Fruit fly (Drosophila melanogaster) whole organism, embryonic: ENCODE measurements around the gene Exn.
A peak's percentile ranks its signal among the peaks of the same experiment; 100 is the strongest.

ENCODE experiments used
- Bgb ChIP-seq: fragments of 200-800 bp; sonication (Bioruptor generic); IDR thresholded peaks from 2 replicates; pipeline ENCODE4 v1.3.6; 2022; ENCODE audit warnings: missing biosample characterization, missing genetic modification characterization; ENCODE audit not compliant: partially characterized antibody
- CG10321 ChIP-seq: fragments of 200-800 bp; sonication (Bioruptor generic); IDR thresholded peaks from 2 replicates; pipeline ENCODE4 v1.3.6; 2022; ENCODE audit warnings: missing biosample characterization, missing genetic modification characterization
- CG10565 ChIP-seq: fragments of 200-800 bp; sonication (Bioruptor generic); optimal IDR thresholded peaks from 3 replicates; lab custom pipeline; 2016; ENCODE audit warnings: missing biosample characterization, mild to moderate bottlenecking, missing genetic modification characterization
- CG12071 ChIP-seq: fragments of 200-800 bp; sonication (Bioruptor generic); optimal IDR thresholded peaks from 3 replicates; lab custom pipeline; 2018; ENCODE audit warnings: missing biosample characterization, mild to moderate bottlenecking, missing genetic modification characterization
- CG12219 ChIP-seq: fragments of 200-800 bp; sonication (Bioruptor generic); optimal IDR thresholded peaks from 3 replicates; lab custom pipeline; 2018; ENCODE audit warnings: missing biosample characterization, mild to moderate bottlenecking, missing genetic modification characterization
- CG12236 ChIP-seq: fragments of 200-800 bp; sonication (Bioruptor generic); optimal IDR thresholded peaks from 2 replicates; lab custom pipeline; 2016; ENCODE audit warnings: missing biosample characterization, missing genetic modification characterization
- CG12391 ChIP-seq: fragments of 200-800 bp; sonication (Bioruptor generic); optimal IDR thresholded peaks from 3 replicates; lab custom pipeline; 2018; ENCODE audit warnings: missing biosample characterization, mild to moderate bottlenecking, missing genetic modification characterization, moderate library complexity
- CG13287 ChIP-seq: fragments of 200-800 bp; sonication (Bioruptor generic); IDR thresholded peaks from 2 replicates; pipeline ENCODE4 v1.3.6; 2022; ENCODE audit warnings: missing biosample characterization, missing genetic modification characterization; ENCODE audit not compliant: partially characterized antibody
- CG13424 ChIP-seq: fragments of 200-800 bp; sonication (Bioruptor generic); optimal IDR thresholded peaks from 2 replicates; lab custom pipeline; 2019; ENCODE audit warnings: missing biosample characterization, mild to moderate bottlenecking, missing genetic modification characterization, moderate library complexity
- CG13775 ChIP-seq: fragments of 200-800 bp; sonication (Bioruptor generic); optimal IDR thresholded peaks from 3 replicates; lab custom pipeline; 2017; ENCODE audit warnings: missing biosample characterization, mild to moderate bottlenecking, missing genetic modification characterization
- CG15011 ChIP-seq: fragments of 200-800 bp; sonication (Bioruptor generic); optimal IDR thresholded peaks from 3 replicates; lab custom pipeline; 2018; ENCODE audit warnings: missing biosample characterization, mild to moderate bottlenecking, missing genetic modification characterization
- CG31441 ChIP-seq: fragments of 200-800 bp; sonication (Bioruptor generic); IDR thresholded peaks from 2 replicates; pipeline ENCODE4 v1.3.6; 2022; ENCODE audit warnings: missing biosample characterization, missing genetic modification characterization
- CG32767 ChIP-seq: fragments of 200-800 bp; sonication (Bioruptor generic); IDR thresholded peaks from 2 replicates; pipeline ENCODE4 v1.3.6; 2022; ENCODE audit warnings: missing biosample characterization, missing genetic modification characterization
- CG33213 ChIP-seq: fragments of 200-800 bp; sonication (Bioruptor generic); optimal IDR thresholded peaks from 3 replicates; lab custom pipeline; 2016; ENCODE audit warnings: missing biosample characterization, missing genetic modification characterization
- CG34422 ChIP-seq: fragments of 200-800 bp; sonication (Bioruptor generic); IDR thresholded peaks from 3 replicates; pipeline ENCODE4 v1.3.6; 2022; ENCODE audit warnings: missing biosample characterization, missing genetic modification characterization
- CG3726 ChIP-seq: fragments of 200-800 bp; sonication (Bioruptor generic); IDR thresholded peaks from 3 replicates; pipeline ENCODE4, ENCODE4 v1.3.6; 2022; ENCODE audit warnings: missing biosample characterization, missing genetic modification characterization
- CG5180 ChIP-seq: fragments of 200-800 bp; sonication (Bioruptor generic); optimal IDR thresholded peaks from 3 replicates; lab custom pipeline; 2017; ENCODE audit warnings: missing biosample characterization, missing genetic modification characterization, mild to moderate bottlenecking, moderate library complexity, missing genetic modification reagents
- CG6175 ChIP-seq: fragments of 200-800 bp; sonication (Bioruptor generic); IDR thresholded peaks from 3 replicates; pipeline ENCODE4 v1.3.6; 2022; ENCODE audit warnings: missing biosample characterization, missing genetic modification characterization
- CG6272 ChIP-seq: fragments of 200-800 bp; sonication (Bioruptor generic); IDR thresholded peaks from 2 replicates; pipeline ENCODE4 v1.3.6; 2022; ENCODE audit warnings: missing biosample characterization, missing genetic modification characterization
- CG7963 ChIP-seq: fragments of 200-800 bp; sonication (Bioruptor generic); IDR thresholded peaks from 3 replicates; pipeline ENCODE4 v1.3.6; 2022; ENCODE audit warnings: missing biosample characterization, missing genetic modification characterization; ENCODE audit not compliant: partially characterized antibody
- CG8290 ChIP-seq, 3 experiments: fragments of 200-800 bp; sonication (Bioruptor generic); optimal IDR thresholded peaks; 2 replicates each; lab custom pipeline; 2016 to 2019; ENCODE audit warnings: missing biosample characterization in 3 of 3, missing genetic modification characterization in 3 of 3, mild to moderate bottlenecking in 2 of 3, moderate library complexity in 1 of 3
- CG8388 ChIP-seq: fragments of 200-800 bp; sonication (Bioruptor generic); optimal IDR thresholded peaks from 2 replicates; lab custom pipeline; 2019; ENCODE audit warnings: missing biosample characterization, mild to moderate bottlenecking, missing genetic modification characterization, moderate library complexity
- CG8765 ChIP-seq: fragments of 200-800 bp; sonication (Bioruptor generic); IDR thresholded peaks from 2 replicates; pipeline ENCODE4 v1.3.6; 2022; ENCODE audit warnings: missing biosample characterization, missing genetic modification characterization
- CG8924 ChIP-seq: fragments of 200-800 bp; optimal IDR thresholded peaks from 3 replicates; lab custom pipeline; 2019; ENCODE audit warnings: missing biosample characterization, mild to moderate bottlenecking, missing genetic modification characterization, moderate library complexity
- CG9817 ChIP-seq: fragments of 200-800 bp; sonication (Bioruptor generic); optimal IDR thresholded peaks from 2 replicates; lab custom pipeline; 2018; ENCODE audit warnings: missing biosample characterization, mild to moderate bottlenecking, missing genetic modification characterization, moderate library complexity
- Drgx ChIP-seq: fragments of 200-800 bp; sonication (Bioruptor generic); IDR thresholded peaks from 2 replicates; pipeline ENCODE4 v1.3.6; 2022; ENCODE audit warnings: missing biosample characterization, missing genetic modification characterization
- Elba2 ChIP-seq: fragments of 200-800 bp; sonication (Bioruptor generic); optimal IDR thresholded peaks from 3 replicates; lab custom pipeline; 2016; ENCODE audit warnings: missing biosample characterization, missing genetic modification characterization
- Ets97D ChIP-seq: fragments of 200-800 bp; sonication (Bioruptor generic); optimal IDR thresholded peaks from 3 replicates; lab custom pipeline; 2016; ENCODE audit warnings: missing biosample characterization, missing genetic modification characterization
- Hmr ChIP-seq: fragments of 200-800 bp; sonication (Bioruptor generic); optimal IDR thresholded peaks from 3 replicates; lab custom pipeline; 2017; ENCODE audit warnings: mild to moderate bottlenecking, missing biosample characterization, missing genetic modification reagents, missing genetic modification characterization
- Hr51 ChIP-seq, 2 experiments: fragments of 200-800 bp; sonication (Bioruptor generic); optimal IDR thresholded peaks; 2 replicates in 1 of 2; 3 replicates in 1 of 2; lab custom pipeline; 2016 to 2018; ENCODE audit warnings: missing biosample characterization in 2 of 2, missing genetic modification characterization in 2 of 2, mild to moderate bottlenecking in 1 of 2, moderate library complexity in 1 of 2
- NFAT ChIP-seq: fragments of 200-800 bp; sonication (Bioruptor generic); IDR thresholded peaks from 2 replicates; pipeline ENCODE4 v1.3.6; 2022; ENCODE audit warnings: missing biosample characterization, missing genetic modification characterization
- Nf-YB ChIP-seq: fragments of 200-800 bp; sonication (Bioruptor generic); optimal IDR thresholded peaks from 3 replicates; lab custom pipeline; 2019; ENCODE audit warnings: missing biosample characterization, mild to moderate bottlenecking, missing genetic modification characterization, moderate library complexity
- Oaz ChIP-seq: fragments of 200-800 bp; sonication (Bioruptor generic); IDR thresholded peaks from 2 replicates; pipeline ENCODE4 v1.3.6; 2022; ENCODE audit warnings: missing biosample characterization, missing genetic modification characterization
- Six4 ChIP-seq: fragments of 200-800 bp; sonication (Bioruptor generic); optimal IDR thresholded peaks from 2 replicates; lab custom pipeline; 2016; ENCODE audit warnings: missing biosample characterization, missing genetic modification characterization
- Sox102F ChIP-seq: fragments of 200-800 bp; sonication (Bioruptor generic); optimal IDR thresholded peaks from 2 replicates; lab custom pipeline; 2018; ENCODE audit warnings: missing biosample characterization, mild to moderate bottlenecking, missing genetic modification characterization, moderate library complexity
- Usf ChIP-seq: fragments of 200-800 bp; sonication (Bioruptor generic); optimal IDR thresholded peaks from 2 replicates; lab custom pipeline; 2017; ENCODE audit warnings: missing genotype, missing biosample characterization, missing genetic modification characterization
- ap ChIP-seq: fragments of 200-800 bp; sonication (Bioruptor generic); IDR thresholded peaks from 2 replicates; pipeline ENCODE4 v1.3.6; 2022; ENCODE audit warnings: missing biosample characterization, missing genetic modification characterization
- ase ChIP-seq: fragments of 200-800 bp; sonication (Bioruptor generic); IDR thresholded peaks from 3 replicates; pipeline ENCODE4 v1.3.6; 2022; ENCODE audit warnings: missing biosample characterization, missing genetic modification characterization
- br ChIP-seq: fragments of >200 bp; optimal IDR thresholded peaks from 2 replicates; lab custom pipeline; 2017
- chn ChIP-seq: fragments of 200-800 bp; sonication (Bioruptor generic); optimal IDR thresholded peaks from 2 replicates; lab custom pipeline; 2016; ENCODE audit warnings: missing biosample characterization, missing genetic modification characterization
- fd64A ChIP-seq: fragments of 200-800 bp; sonication (Bioruptor generic); optimal IDR thresholded peaks from 3 replicates; lab custom pipeline; 2018; ENCODE audit warnings: missing biosample characterization, mild to moderate bottlenecking, missing genetic modification characterization
- kay ChIP-seq: fragments of 200-800 bp; sonication (Bioruptor generic); optimal IDR thresholded peaks from 2 replicates; lab custom pipeline; 2016; ENCODE audit warnings: missing biosample characterization, missing genetic modification characterization
- kni ChIP-seq: fragments of 200-800 bp; sonication (Bioruptor generic); optimal IDR thresholded peaks from 3 replicates; lab custom pipeline; 2017; ENCODE audit warnings: mild to moderate bottlenecking, missing biosample characterization, missing genetic modification reagents, missing genetic modification characterization
- lmd ChIP-seq: fragments of 200-800 bp; sonication (Bioruptor generic); IDR thresholded peaks from 2 replicates; pipeline ENCODE4 v1.3.6; 2022; ENCODE audit warnings: missing biosample characterization, missing genetic modification characterization
- luna ChIP-seq: fragments of 200-800 bp; sonication (Bioruptor generic); optimal IDR thresholded peaks from 2 replicates; lab custom pipeline; 2016; ENCODE audit warnings: missing biosample characterization, missing genetic modification characterization
- mld ChIP-seq: fragments of 200-800 bp; sonication (Bioruptor generic); IDR thresholded peaks from 3 replicates; pipeline ENCODE4 v1.3.6; 2022; ENCODE audit warnings: missing biosample characterization, missing genetic modification characterization; ENCODE audit not compliant: partially characterized antibody
- nom ChIP-seq: fragments of 200-800 bp; sonication (Bioruptor generic); optimal IDR thresholded peaks from 2 replicates; lab custom pipeline; 2017; ENCODE audit warnings: missing biosample characterization, missing genetic modification characterization, mild to moderate bottlenecking, moderate library complexity, missing genetic modification reagents
- onecut ChIP-seq: fragments of 200-800 bp; sonication (Bioruptor generic); IDR thresholded peaks from 2 replicates; pipeline ENCODE4 v1.3.6; 2022; ENCODE audit warnings: missing biosample characterization, missing genetic modification characterization
- sens ChIP-seq: fragments of 200-800 bp; sonication (Bioruptor generic); peaks from one replicate; lab custom pipeline; 2016; ENCODE audit warnings: missing biosample characterization, missing genetic modification characterization
- shn ChIP-seq: fragments of 200-800 bp; sonication (Bioruptor generic); optimal IDR thresholded peaks from 3 replicates; lab custom pipeline; 2016; ENCODE audit warnings: missing biosample characterization, missing genetic modification characterization
- z ChIP-seq: fragments of 200-800 bp; sonication (Bioruptor generic); IDR thresholded peaks from 3 replicates; pipeline ENCODE4 v1.3.6; 2022; ENCODE audit warnings: missing biosample characterization, missing genetic modification characterization

The Exn gene

dm6 chr3L:17024095-17024639, 54.4 kb downstream of the Exn start, which contains the start of gene Fit2 (continued):
- TF ChIP-seq br (lab: Kevin White, UChicago) (no peak), CG15011 (GFP tag; lab: Kevin White, UChicago) (no peak), Drgx (GFP tag; lab: Robert Waterston, UW) (no peak), Nf-YB (GFP tag; lab: Kevin White, UChicago) (no peak), CG12219 (no peak), CG6175 (no peak), ase (no peak), CG33213 (GFP tag; lab: Kevin White, UChicago) (no peak), CG8388 (GFP tag; lab: Kevin White, UChicago) (no peak), nom (GFP tag; lab: Kevin White, UChicago) (no peak), CG31441 (GFP tag; lab: Robert Waterston, UW) (no peak), sens (GFP tag; lab: Kevin White, UChicago) (no peak), Oaz (GFP tag; lab: Robert Waterston, UW) (no peak), Usf (GFP tag; lab: Kevin White, UChicago) (no peak), Hmr (GFP tag; lab: Kevin White, UChicago) (no peak), Ets97D (GFP tag; lab: Kevin White, UChicago) (peak; percentile 7), CG10565 (GFP tag; lab: Kevin White, UChicago) (no peak), z (GFP tag; lab: Robert Waterston, UW) (no peak), luna (GFP tag; lab: Kevin White, UChicago) (no peak), CG12391 (no peak), CG5180 (no peak), CG13775 (GFP tag; lab: Kevin White, UChicago) (no peak), Hr51 (GFP tag; optimal IDR thresholded peaks at IDR 0.05; lab: Kevin White, UChicago) (no peak), CG34422 (GFP tag; lab: Robert Waterston, UW) (no peak), CG3726 (no peak), CG8765 (GFP tag; lab: Robert Waterston, UW) (no peak), chn (GFP tag; lab: Kevin White, UChicago) (no peak), Bgb (GFP tag; lab: Robert Waterston, UW) (peak; percentile 99), kni (GFP tag; lab: Kevin White, UChicago) (no peak), NFAT (no peak), shn (GFP tag; lab: Kevin White, UChicago) (no peak), Six4 (GFP tag; lab: Kevin White, UChicago) (no peak), CG12236 (GFP tag; lab: Kevin White, UChicago) (no peak), CG8924 (no peak), fd64A (GFP tag; lab: Kevin White, UChicago) (no peak), kay (GFP tag; lab: Kevin White, UChicago) (no peak), CG13287 (GFP tag; lab: Robert Waterston, UW) (peak; percentile 98), ap (no peak), onecut (GFP tag; lab: Robert Waterston, UW) (no peak), CG13424 (tag; lab: Kevin White, UChicago) (no peak), CG6272 (no peak), mld (GFP tag; lab: Robert Waterston, UW) (peak; percentile 99), CG7963 (peak; percentile 100), Elba2 (GFP tag; lab: Kevin White, UChicago) (no peak), Sox102F (GFP tag; lab: Kevin White, UChicago) (no peak), CG32767 (GFP tag; lab: Robert Waterston, UW) (no peak), lmd (GFP tag; lab: Robert Waterston, UW) (no peak), CG12071 (no peak), CG10321 (GFP tag; lab: Robert Waterston, UW) (no peak), CG9817 (no peak), CG8290 (GFP tag; optimal IDR thresholded peaks at IDR 0.05; lab: Kevin White, UChicago) (no peak), CG8290 (tag; optimal IDR thresholded peaks at IDR 0.05; lab: Kevin White, UChicago) (no peak)
